Worm (Caenorhabditis elegans): ENCODE measurements around the gene T19D12.1.

- TF ChIP-seq klf-2 (GFP tag; conservative IDR thresholded peaks at IDR 0.05) (no peak), cog-1 (tag; optimal IDR thresholded peaks at IDR 0.05) (no peak), T22C8.4 (GFP tag; IDR thresholded peaks at IDR 0.05) (no peak), ref-1 (GFP tag; conservative IDR thresholded peaks at IDR 0.05) (no peak), flt-1 (GFP tag; IDR thresholded peaks at IDR 0.05) (no peak)
Observed at ce11 chrII:6712177-6712981, 45.7 kb downstream of the T19D12.1 start, which contains the start of the genes dpy-10 and T14B4.19.
